Worm (Caenorhabditis elegans) whole organism, L4/young adult: ENCODE results near the gene fbxc-47.

ENCODE experiments used
- W03F9.2 ChIP-seq: fragments of 150-350 bp; optimal IDR thresholded peaks from 2 replicates; lab custom pipeline; 2014; ENCODE audit warnings: missing biosample characterization, missing genetic modification characterization
- him-1 ChIP-seq: sonication (generic microtip); optimal IDR thresholded peaks from 2 replicates; lab custom pipeline; 2016; ENCODE audit warnings: missing genotype, missing genetic modification reagents, missing genetic modification characterization, missing compliant biosample characterization

ce11 chrIV:3839420-3839819, 34.1 kb downstream of the fbxc-47 start, which contains the start of gene F28F9.2:
- TF ChIP-seq W03F9.2 (tag; lab: Kevin White, UChicago) (no peak), him-1 (no peak)
